Fruit fly (Drosophila melanogaster) Kc167 (cell line): Measurements from ENCODE around the gene CG5104.

Experiments
- Myc ChIP-seq: fragments of >200 bp; optimal IDR thresholded peaks from 2 replicates; lab custom pipeline; 2017; ENCODE audit warnings: missing external identifiers
- Sin3A ChIP-seq: fragments of >200 bp; optimal IDR thresholded peaks from 2 replicates; lab custom pipeline; 2018; ENCODE audit warnings: missing external identifiers
- h ChIP-seq: fragments of >200 bp; optimal IDR thresholded peaks from 3 replicates; lab custom pipeline; 2018; ENCODE audit warnings: missing external identifiers
- psq ChIP-seq: fragments of >200 bp; optimal IDR thresholded peaks from 2 replicates; lab custom pipeline; 2017; ENCODE audit warnings: missing external identifiers
- ttk ChIP-seq: sonication (Bioruptor generic); optimal IDR thresholded peaks from 2 replicates; lab custom pipeline; 2017; ENCODE audit warnings: missing external identifiers

- TF ChIP-seq psq (lab: Kevin White, UChicago) (no peak), Sin3A (no peak), ttk (lab: Kevin White, UChicago) (no peak), Myc (no peak), h (no peak)
Measured at dm6 chr3L:20540975-20541951, 20.5 kb downstream of the CG5104 start.
